Worm (Caenorhabditis elegans) whole organism, early embryonic: ENCODE results near the gene F54B11.10.

Source experiments
- B0310.2 ChIP-seq: sonication (generic microtip); optimal IDR thresholded peaks from 2 replicates; lab custom pipeline; 2016; ENCODE audit warnings: mild to moderate bottlenecking, missing genetic modification characterization, missing compliant biosample characterization
- ama-1 ChIP-seq: fragments of 150-350 bp; optimal IDR thresholded peaks from 2 replicates; lab custom pipeline; 2014
- ceh-36 ChIP-seq: sonication (generic microtip); optimal IDR thresholded peaks from 2 replicates; lab custom pipeline; 2016; ENCODE audit warnings: missing genetic modification characterization, inconsistent platforms, missing compliant biosample characterization
- flt-1 ChIP-seq: fragments of 200-800 bp; sonication (Bioruptor generic); IDR thresholded peaks from 2 replicates; pipeline ENCODE4 v1.3.6; 2022; ENCODE audit warnings: missing genetic modification characterization, missing compliant biosample characterization
- hmbx-1 ChIP-seq: sonication (generic microtip); optimal IDR thresholded peaks from 2 replicates; lab custom pipeline; 2016; ENCODE audit warnings: mild to moderate bottlenecking, missing genetic modification characterization, missing compliant biosample characterization
- hmg-4 ChIP-seq: fragments of 200-800 bp; sonication (Bioruptor generic); optimal IDR thresholded peaks from 2 replicates; lab custom pipeline; 2018; ENCODE audit warnings: mild to moderate bottlenecking, missing genetic modification characterization, missing compliant biosample characterization
- pes-1 ChIP-seq: fragments of 200-800 bp; sonication (Bioruptor generic); IDR thresholded peaks from 2 replicates; pipeline ENCODE4 v1.3.6; 2022; ENCODE audit warnings: missing genetic modification reagents, missing genetic modification characterization, missing compliant biosample characterization
- scrt-1 ChIP-seq: fragments of 200-800 bp; sonication (Bioruptor generic); IDR thresholded peaks from 2 replicates; pipeline ENCODE4 v1.3.6; 2022; ENCODE audit warnings: missing genetic modification characterization, missing compliant biosample characterization

ce11 chrX:13550890-13551289 lies 31.0 kb upstream of the F54B11.10 start, which contains the start of gene odr-1:
- TF ChIP-seq flt-1 (GFP tag; lab: Robert Waterston, UW) = no peak
- TF ChIP-seq scrt-1 (GFP tag; lab: Robert Waterston, UW) = no peak
- no peak for TF ChIP-seq hmg-4 (GFP tag; lab: Kevin White, UChicago)
- TF ChIP-seq hmbx-1 (tag; lab: Kevin White, UChicago) = no peak
- no peak for TF ChIP-seq B0310.2 (tag; lab: Kevin White, UChicago)
- TF ChIP-seq pes-1 (GFP tag; lab: Robert Waterston, UW) = no peak
- no peak for TF ChIP-seq ama-1
- no peak for TF ChIP-seq ceh-36 (tag; lab: Kevin White, UChicago)
